Fruit fly (Drosophila melanogaster) whole organism, pupa: Measurements from ENCODE around the gene CG12607.

Source experiments
- CG10348 ChIP-seq: fragments of 200-800 bp; sonication (Bioruptor generic); IDR thresholded peaks from 2 replicates; pipeline ENCODE4 v1.3.6; 2022; ENCODE audit warnings: missing biosample characterization, missing genetic modification characterization
- CG12605 ChIP-seq: fragments of 200-800 bp; sonication (Bioruptor generic); IDR thresholded peaks from 2 replicates; pipeline ENCODE4 v1.3.6; 2022; ENCODE audit warnings: missing biosample characterization, missing genetic modification characterization
- CG13204 ChIP-seq: fragments of 200-800 bp; sonication (Bioruptor generic); optimal IDR thresholded peaks from 2 replicates; lab custom pipeline; 2018; ENCODE audit warnings: missing biosample characterization, mild to moderate bottlenecking, missing genetic modification characterization, moderate library complexity
- CG14655 ChIP-seq: fragments of 200-800 bp; sonication (Bioruptor generic); optimal IDR thresholded peaks from 3 replicates; lab custom pipeline; 2017; ENCODE audit warnings: mild to moderate bottlenecking, missing biosample characterization, missing genetic modification reagents, missing genetic modification characterization
- CG15710 ChIP-seq: fragments of 200-800 bp; sonication (Bioruptor generic); optimal IDR thresholded peaks from 2 replicates; lab custom pipeline; 2018; ENCODE audit warnings: missing biosample characterization, mild to moderate bottlenecking, missing genetic modification characterization, moderate library complexity
- CG17806 ChIP-seq: fragments of 200-800 bp; sonication (Bioruptor generic); optimal IDR thresholded peaks from 2 replicates; lab custom pipeline; 2018; ENCODE audit warnings: missing biosample characterization, mild to moderate bottlenecking, missing genetic modification characterization, moderate library complexity
- CG32121 ChIP-seq: fragments of 200-800 bp; sonication (Bioruptor generic); IDR thresholded peaks from 2 replicates; pipeline ENCODE4 v1.3.6; 2022; ENCODE audit warnings: missing biosample characterization, missing genetic modification characterization
- CG34367 ChIP-seq: fragments of 200-800 bp; sonication (Bioruptor generic); optimal IDR thresholded peaks from 2 replicates; lab custom pipeline; 2018; ENCODE audit warnings: missing biosample characterization, mild to moderate bottlenecking, missing genetic modification characterization
- CG4496 ChIP-seq: fragments of 200-800 bp; sonication (Bioruptor generic); IDR thresholded peaks from 3 replicates; pipeline ENCODE4 v1.3.6; 2022; ENCODE audit warnings: missing biosample characterization, missing genetic modification characterization
- CG8159 ChIP-seq: fragments of 200-800 bp; sonication (Bioruptor generic); optimal IDR thresholded peaks from 3 replicates; lab custom pipeline; 2018; ENCODE audit warnings: missing biosample characterization, mild to moderate bottlenecking, missing genetic modification characterization, moderate library complexity
- CG8301 ChIP-seq: fragments of 200-800 bp; sonication (Bioruptor generic); optimal IDR thresholded peaks from 2 replicates; lab custom pipeline; 2018; ENCODE audit warnings: missing biosample characterization, mild to moderate bottlenecking, missing genetic modification characterization
- CG9948 ChIP-seq: fragments of 200-800 bp; sonication (Bioruptor generic); optimal IDR thresholded peaks from 2 replicates; lab custom pipeline; 2018; ENCODE audit warnings: missing biosample characterization, mild to moderate bottlenecking, missing genetic modification characterization, moderate library complexity
- D1 ChIP-seq: fragments of 200-800 bp; sonication (Bioruptor generic); optimal IDR thresholded peaks from 2 replicates; lab custom pipeline; 2018; ENCODE audit warnings: missing biosample characterization, mild to moderate bottlenecking, missing genetic modification characterization, moderate library complexity
- EcR ChIP-seq: fragments of 200-800 bp; sonication (Bioruptor generic); optimal IDR thresholded peaks from 3 replicates; lab custom pipeline; 2019; ENCODE audit warnings: missing biosample characterization, missing genetic modification characterization, mild to moderate bottlenecking, moderate library complexity, missing genetic modification reagents
- Ets98B ChIP-seq: fragments of 200-800 bp; sonication (Bioruptor generic); IDR thresholded peaks from 2 replicates; pipeline ENCODE4 v1.3.6; 2022; ENCODE audit warnings: missing biosample characterization, missing genetic modification characterization
- Pif1A ChIP-seq: fragments of 200-800 bp; sonication (Bioruptor generic); optimal IDR thresholded peaks from 3 replicates; lab custom pipeline; 2016; ENCODE audit warnings: missing biosample characterization, missing genetic modification characterization
- Pif1B ChIP-seq: fragments of 200-800 bp; sonication (Bioruptor generic); optimal IDR thresholded peaks from 3 replicates; lab custom pipeline; 2016; ENCODE audit warnings: missing biosample characterization, missing genetic modification characterization
- Snoo ChIP-seq: fragments of 200-800 bp; sonication (Bioruptor generic); optimal IDR thresholded peaks from 3 replicates; lab custom pipeline; 2017; ENCODE audit warnings: missing biosample characterization, mild to moderate bottlenecking, missing genetic modification characterization, inconsistent platforms
- fd96Ca ChIP-seq: fragments of 200-800 bp; sonication (Bioruptor generic); IDR thresholded peaks from 3 replicates; pipeline ENCODE4 v1.3.6; 2022; ENCODE audit warnings: missing biosample characterization, missing genetic modification characterization
- gl ChIP-seq: fragments of 200-800 bp; sonication (Bioruptor generic); optimal IDR thresholded peaks from 2 replicates; lab custom pipeline; 2018; ENCODE audit warnings: missing biosample characterization, mild to moderate bottlenecking, missing genetic modification characterization
- rn ChIP-seq: fragments of 200-800 bp; sonication (Bioruptor generic); IDR thresholded peaks from 2 replicates; pipeline ENCODE4 v1.3.6; 2022; ENCODE audit warnings: missing biosample characterization, missing genetic modification characterization

CG12607 gene

DNA sequence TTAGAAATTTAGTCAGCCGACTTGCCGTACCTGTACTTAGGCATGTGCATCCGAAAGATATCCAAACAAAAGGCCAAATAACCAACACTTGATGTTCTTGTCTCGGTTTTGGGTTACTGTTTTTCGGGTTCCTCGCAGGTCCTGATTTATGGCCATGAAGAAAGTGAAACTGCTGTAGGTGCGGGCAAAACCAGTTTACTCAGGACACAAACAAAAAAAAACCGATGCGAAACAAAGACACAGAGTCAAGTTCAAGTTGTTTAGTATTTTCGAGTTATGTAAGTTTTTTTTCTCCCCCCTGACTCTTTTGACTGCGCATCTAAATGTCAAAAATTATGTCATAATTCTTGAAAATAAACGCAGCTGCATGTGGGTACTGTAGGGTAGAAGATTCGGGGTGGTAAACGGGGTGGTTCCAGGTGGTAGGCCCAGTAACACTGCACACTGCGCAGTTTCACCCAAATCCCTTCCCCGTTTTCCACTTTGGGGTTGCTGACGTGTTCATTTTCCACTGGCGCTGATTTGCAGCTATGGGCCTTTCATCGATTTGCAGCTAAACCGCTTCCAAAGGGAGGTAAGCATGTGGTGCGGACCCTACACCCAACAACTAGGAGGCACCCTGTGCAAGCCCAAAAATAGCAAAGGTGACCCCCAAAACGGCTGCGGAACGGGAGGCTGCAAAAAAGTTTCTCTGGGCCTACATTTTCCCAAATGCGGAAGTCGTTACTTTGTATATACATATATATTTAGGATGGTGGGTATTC is 37.1 kb upstream of the CG12607 start:
- TF ChIP-seq gl (no peak), Snoo (tag; lab: Kevin White, UChicago) (no peak), CG8301 (tag; lab: Kevin White, UChicago) (no peak), CG17806 (tag; lab: Kevin White, UChicago) (no peak), CG9948 (tag; lab: Kevin White, UChicago) (no peak), CG34367 (tag; lab: Kevin White, UChicago) (no peak), Pif1A (no peak), CG13204 (no peak), CG12605 (GFP tag; lab: Robert Waterston, UW) (no peak), D1 (tag; lab: Kevin White, UChicago) (no peak), Pif1B (GFP tag; lab: Kevin White, UChicago) (no peak), fd96Ca (no peak), CG10348 (no peak), CG32121 (GFP tag; lab: Robert Waterston, UW) (no peak), rn (GFP tag; lab: Robert Waterston, UW) (no peak), CG4496 (GFP tag; lab: Robert Waterston, UW) (no peak), CG8159 (tag; lab: Kevin White, UChicago) (no peak), CG15710 (no peak), CG14655 (no peak)

DNA sequence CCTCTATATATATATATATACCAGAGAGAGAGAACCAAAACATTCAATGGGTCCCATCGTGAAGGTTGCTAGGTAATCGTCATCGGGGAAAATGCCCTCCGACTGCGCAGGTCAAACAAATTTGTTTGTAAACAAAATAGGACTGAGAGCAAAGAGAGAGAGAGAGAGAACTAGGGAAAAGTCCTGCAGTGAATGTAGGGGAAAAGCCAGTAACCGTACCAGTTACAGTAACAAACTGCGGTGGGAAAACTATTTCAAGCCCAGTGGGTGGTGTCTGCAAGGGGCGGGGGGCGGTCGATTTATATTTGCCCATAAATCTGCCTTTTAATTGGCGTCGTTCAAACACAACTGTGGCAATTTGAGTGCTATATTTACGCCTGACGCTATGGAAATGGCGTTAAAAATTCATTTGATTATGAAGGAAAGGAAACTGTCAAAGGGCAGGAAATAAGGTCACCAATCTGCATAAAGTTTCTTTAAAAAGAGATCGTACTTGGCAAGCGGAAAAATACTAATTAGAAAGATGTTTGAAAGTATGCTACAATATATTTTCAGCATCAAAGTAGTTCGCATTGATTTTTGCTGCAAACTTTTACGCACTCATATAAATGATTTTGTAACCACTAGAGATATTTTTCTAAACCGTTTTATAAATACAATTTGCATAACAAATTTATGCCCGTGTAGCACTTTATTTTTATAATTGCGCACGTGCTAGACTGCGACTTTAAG is 36.3 kb upstream of the CG12607 start:
- TF ChIP-seq Pif1A (no peak), fd96Ca (no peak), EcR (no peak), CG8301 (tag; lab: Kevin White, UChicago) (no peak), CG17806 (tag; lab: Kevin White, UChicago) (no peak), Pif1B (GFP tag; lab: Kevin White, UChicago) (no peak), CG14655 (no peak), rn (GFP tag; lab: Robert Waterston, UW) (no peak), Snoo (tag; lab: Kevin White, UChicago) (no peak), CG10348 (no peak)

DNA sequence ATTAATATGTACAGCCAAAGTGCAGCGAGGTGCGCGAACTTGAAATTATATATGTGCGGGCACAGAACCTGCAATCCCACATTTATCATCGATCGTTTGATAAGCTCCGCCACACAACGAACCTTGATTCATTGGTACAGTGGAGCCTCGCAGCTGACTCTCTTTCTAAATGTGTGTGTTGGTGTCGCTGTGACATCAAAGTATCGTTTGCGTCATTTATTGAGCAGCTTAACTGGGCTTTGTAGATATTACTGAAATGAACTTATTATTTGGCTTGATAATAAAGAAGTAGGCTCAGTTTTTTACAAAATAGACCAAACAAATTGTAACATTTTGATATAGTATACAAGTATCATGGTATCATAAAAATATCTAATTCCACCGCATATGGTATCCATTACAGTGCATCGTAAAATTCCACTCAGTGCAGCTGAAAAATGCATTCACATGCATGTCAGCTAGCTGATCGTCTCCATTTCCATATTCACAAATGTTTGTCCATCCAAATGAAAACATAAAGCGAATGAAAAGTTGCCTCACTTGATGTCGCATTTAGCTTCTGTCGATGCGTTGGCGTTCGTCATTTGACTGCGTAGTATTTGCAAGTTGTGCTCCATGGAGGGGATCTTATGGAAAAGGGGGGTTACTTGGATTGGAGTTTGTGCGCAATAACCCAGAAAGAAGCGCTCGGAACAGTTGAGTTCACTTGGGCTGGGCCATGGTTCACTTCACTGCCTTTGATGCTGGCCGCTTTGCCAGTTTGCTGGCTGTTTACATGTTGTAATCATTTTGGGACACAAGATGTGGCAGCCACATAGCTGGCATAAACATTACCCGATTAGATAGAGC is 35.1 kb upstream of the CG12607 start:
- TF ChIP-seq CG12605 (GFP tag; lab: Robert Waterston, UW) (no peak), CG8159 (tag; lab: Kevin White, UChicago) (peak; percentile 12)

DNA sequence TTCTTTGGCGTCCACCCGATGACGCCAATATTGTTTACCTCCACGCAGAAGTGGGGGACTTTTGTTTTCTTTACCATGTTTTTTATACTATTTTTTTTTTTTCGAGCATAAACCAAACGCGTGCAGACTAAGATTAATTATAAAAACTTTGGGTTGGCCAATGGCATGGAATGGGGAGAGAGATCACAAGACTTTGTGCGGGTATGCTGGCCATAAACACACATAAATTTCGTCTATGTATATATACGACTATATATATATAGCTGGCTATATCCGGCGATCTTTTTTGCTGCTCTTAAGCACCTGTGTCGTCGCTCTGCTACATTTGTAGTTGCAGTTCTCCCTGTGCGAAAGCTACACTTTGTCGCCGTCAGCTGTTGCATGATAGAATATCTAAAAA is 34.4 kb upstream of the CG12607 start:
- no peak for TF ChIP-seq CG15710
- peak; percentile 30; the same call in 1 of the 2 replicates for TF ChIP-seq Ets98B (GFP tag; lab: Robert Waterston, UW)

DNA sequence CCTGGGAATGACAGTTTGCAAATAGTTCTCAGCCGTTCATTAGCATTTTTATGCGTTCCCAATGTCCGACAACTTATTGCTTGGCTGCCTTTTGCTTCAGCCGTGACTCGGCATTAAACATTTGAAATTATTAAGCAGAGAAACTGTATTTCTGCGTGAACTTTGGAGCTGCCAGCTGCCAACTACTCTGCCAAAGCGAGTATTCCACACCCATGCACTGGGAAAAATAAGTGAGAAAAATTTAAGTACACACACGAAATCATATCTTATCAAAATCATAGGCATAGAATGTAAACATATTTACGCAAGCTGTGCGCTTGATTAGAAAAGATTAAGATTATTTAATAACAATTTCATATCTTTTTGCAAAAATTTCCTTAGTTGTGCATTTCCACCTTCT is 33.4 kb upstream of the CG12607 start:
- TF ChIP-seq CG12605 (GFP tag; lab: Robert Waterston, UW): 0 out of 2 replicates have a peak, but pooled peaks have one; percentile 39
- no peak for TF ChIP-seq CG34367 (tag; lab: Kevin White, UChicago)
- peak; percentile 79 for TF ChIP-seq CG4496 (GFP tag; lab: Robert Waterston, UW)
- TF ChIP-seq CG32121 (GFP tag; lab: Robert Waterston, UW): peak; percentile 67
- peak; percentile 4 for TF ChIP-seq CG8301 (tag; lab: Kevin White, UChicago)
- no peak for TF ChIP-seq EcR
- TF ChIP-seq fd96Ca: peak; percentile 66; the same call in 1 of the 3 replicates
- no peak for TF ChIP-seq Pif1A
- peak; percentile 60 for TF ChIP-seq Ets98B (GFP tag; lab: Robert Waterston, UW)
- TF ChIP-seq CG13204: no peak

DNA sequence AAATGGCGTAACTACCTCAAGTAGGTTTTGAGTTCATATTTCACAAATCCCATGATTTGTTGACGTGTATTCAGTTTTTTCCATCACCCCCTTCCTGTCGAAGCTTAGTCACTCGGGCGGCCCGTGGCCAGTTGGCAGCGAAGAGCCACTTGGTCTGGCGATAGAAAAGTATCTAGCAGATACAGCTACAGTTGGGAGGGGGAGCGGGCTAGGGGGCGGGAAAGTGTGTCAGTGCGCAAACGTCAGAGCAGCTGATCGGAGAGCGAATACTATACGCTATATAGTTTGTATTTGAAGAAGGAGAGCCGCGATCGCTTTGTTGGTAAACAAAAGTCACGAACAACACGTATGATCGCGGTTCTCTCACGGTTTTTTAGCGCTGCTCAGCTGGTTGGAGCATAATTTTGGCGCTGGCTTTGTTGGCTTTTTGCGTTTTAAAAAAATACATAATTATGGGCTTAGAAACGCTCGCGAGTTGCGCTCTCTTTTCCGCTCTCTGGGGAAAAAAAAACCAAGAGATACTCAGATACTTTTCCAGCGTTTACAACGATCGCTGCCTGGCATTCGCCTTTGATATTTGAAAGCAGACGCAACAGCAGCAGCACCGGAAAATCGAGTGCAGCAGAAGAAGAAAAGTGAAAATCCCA is 32.5 kb upstream of the CG12607 start:
- TF ChIP-seq CG10348 (no peak), Pif1A (no peak), CG17806 (tag; lab: Kevin White, UChicago) (no peak), Ets98B (GFP tag; lab: Robert Waterston, UW) (peak; percentile 59), CG13204 (no peak), rn (GFP tag; lab: Robert Waterston, UW) (no peak), Snoo (tag; lab: Kevin White, UChicago) (no peak), CG12605 (GFP tag; lab: Robert Waterston, UW) (peak; percentile 73), CG8159 (tag; lab: Kevin White, UChicago) (no peak), CG34367 (tag; lab: Kevin White, UChicago) (no peak), D1 (tag; lab: Kevin White, UChicago) (no peak), CG32121 (GFP tag; lab: Robert Waterston, UW) (peak; percentile 67; the same call in 1 of the 2 replicates), CG15710 (no peak), Pif1B (GFP tag; lab: Kevin White, UChicago) (no peak), CG14655 (no peak), fd96Ca (peak; percentile 63), EcR (no peak), CG4496 (GFP tag; lab: Robert Waterston, UW) (peak; percentile 65), CG9948 (tag; lab: Kevin White, UChicago) (no peak), CG8301 (tag; lab: Kevin White, UChicago) (no peak), gl (no peak)
